Worm (Caenorhabditis elegans) whole organism, midembryonic: ENCODE results near the gene K02E10.6.

Source experiments
- T22C8.4 ChIP-seq: fragments of 200-800 bp; sonication (Bioruptor generic); IDR thresholded peaks from 2 replicates; pipeline ENCODE4 v1.3.6; 2022; ENCODE audit warnings: missing genetic modification characterization, missing compliant biosample characterization
- flt-1 ChIP-seq: fragments of 200-800 bp; sonication (Bioruptor generic); IDR thresholded peaks from 2 replicates; pipeline ENCODE4 v1.3.6; 2022; ENCODE audit warnings: missing genetic modification characterization, missing compliant biosample characterization
- klf-2 ChIP-seq: fragments of 200-800 bp; sonication (Bioruptor generic); conservative IDR thresholded peaks from 2 replicates; pipeline ENCODE4 v1.3.6; 2022; ENCODE audit warnings: missing genetic modification reagents, missing genetic modification characterization, missing compliant biosample characterization
- med-1 ChIP-seq: sonication (generic microtip); optimal IDR thresholded peaks from 2 replicates; lab custom pipeline; 2017; ENCODE audit warnings: missing genetic modification characterization, mild to moderate bottlenecking, missing compliant biosample characterization, antibody characterized with exemption, missing genetic modification reagents; ENCODE audit not compliant: insufficient read depth
- ref-1 ChIP-seq: fragments of 200-800 bp; sonication (Bioruptor generic); conservative IDR thresholded peaks from 2 replicates; pipeline ENCODE4 v1.3.6; 2022; ENCODE audit warnings: missing genetic modification reagents, missing genetic modification characterization, missing compliant biosample characterization

DNA sequence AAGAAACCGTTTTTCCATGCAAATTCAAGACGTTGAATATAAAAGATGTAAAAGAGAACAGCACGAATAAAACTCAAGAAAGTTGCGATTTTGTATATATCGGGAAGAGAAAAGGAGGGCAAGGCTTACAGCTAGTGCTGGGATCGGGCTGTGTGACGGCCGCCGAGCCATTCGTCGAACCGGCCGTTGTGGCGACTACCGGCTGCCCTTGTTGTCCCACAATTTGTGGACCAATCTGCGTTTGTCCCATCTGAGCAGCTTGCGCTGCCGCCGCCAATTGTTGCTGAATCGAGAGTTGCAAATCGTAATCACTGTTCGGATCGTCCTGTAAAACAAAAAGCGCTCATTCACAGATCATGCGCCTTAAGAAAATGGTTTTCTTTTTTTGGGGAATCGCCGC is 35.4 kb downstream of the K02E10.6 start:
- TF ChIP-seq flt-1 (GFP tag; lab: Robert Waterston, UW) (no peak), T22C8.4 (no peak), klf-2 (GFP tag; lab: Robert Waterston, UW) (no peak), ref-1 (GFP tag; lab: Robert Waterston, UW) (no peak), med-1 (GFP tag; lab: Kevin White, UChicago) (no peak)
